Fruit fly (Drosophila melanogaster) whole organism, pupa: ENCODE measurements around the gene CG15429.

Source experiments
- CG10348 ChIP-seq: fragments of 200-800 bp; sonication (Bioruptor generic); IDR thresholded peaks from 2 replicates; pipeline ENCODE4 v1.3.6; 2022; ENCODE audit warnings: missing biosample characterization, missing genetic modification characterization
- CG12605 ChIP-seq: fragments of 200-800 bp; sonication (Bioruptor generic); IDR thresholded peaks from 2 replicates; pipeline ENCODE4 v1.3.6; 2022; ENCODE audit warnings: missing biosample characterization, missing genetic modification characterization
- CG13204 ChIP-seq: fragments of 200-800 bp; sonication (Bioruptor generic); optimal IDR thresholded peaks from 2 replicates; lab custom pipeline; 2018; ENCODE audit warnings: missing biosample characterization, mild to moderate bottlenecking, missing genetic modification characterization, moderate library complexity
- CG14655 ChIP-seq: fragments of 200-800 bp; sonication (Bioruptor generic); optimal IDR thresholded peaks from 3 replicates; lab custom pipeline; 2017; ENCODE audit warnings: mild to moderate bottlenecking, missing biosample characterization, missing genetic modification reagents, missing genetic modification characterization
- CG15710 ChIP-seq: fragments of 200-800 bp; sonication (Bioruptor generic); optimal IDR thresholded peaks from 2 replicates; lab custom pipeline; 2018; ENCODE audit warnings: missing biosample characterization, mild to moderate bottlenecking, missing genetic modification characterization, moderate library complexity
- CG17806 ChIP-seq: fragments of 200-800 bp; sonication (Bioruptor generic); optimal IDR thresholded peaks from 2 replicates; lab custom pipeline; 2018; ENCODE audit warnings: missing biosample characterization, mild to moderate bottlenecking, missing genetic modification characterization, moderate library complexity
- CG32121 ChIP-seq: fragments of 200-800 bp; sonication (Bioruptor generic); IDR thresholded peaks from 2 replicates; pipeline ENCODE4 v1.3.6; 2022; ENCODE audit warnings: missing biosample characterization, missing genetic modification characterization
- CG34367 ChIP-seq: fragments of 200-800 bp; sonication (Bioruptor generic); optimal IDR thresholded peaks from 2 replicates; lab custom pipeline; 2018; ENCODE audit warnings: missing biosample characterization, mild to moderate bottlenecking, missing genetic modification characterization
- CG4496 ChIP-seq: fragments of 200-800 bp; sonication (Bioruptor generic); IDR thresholded peaks from 3 replicates; pipeline ENCODE4 v1.3.6; 2022; ENCODE audit warnings: missing biosample characterization, missing genetic modification characterization
- CG8159 ChIP-seq: fragments of 200-800 bp; sonication (Bioruptor generic); optimal IDR thresholded peaks from 3 replicates; lab custom pipeline; 2018; ENCODE audit warnings: missing biosample characterization, mild to moderate bottlenecking, missing genetic modification characterization, moderate library complexity
- CG8301 ChIP-seq: fragments of 200-800 bp; sonication (Bioruptor generic); optimal IDR thresholded peaks from 2 replicates; lab custom pipeline; 2018; ENCODE audit warnings: missing biosample characterization, mild to moderate bottlenecking, missing genetic modification characterization
- CG9948 ChIP-seq: fragments of 200-800 bp; sonication (Bioruptor generic); optimal IDR thresholded peaks from 2 replicates; lab custom pipeline; 2018; ENCODE audit warnings: missing biosample characterization, mild to moderate bottlenecking, missing genetic modification characterization, moderate library complexity
- D1 ChIP-seq: fragments of 200-800 bp; sonication (Bioruptor generic); optimal IDR thresholded peaks from 2 replicates; lab custom pipeline; 2018; ENCODE audit warnings: missing biosample characterization, mild to moderate bottlenecking, missing genetic modification characterization, moderate library complexity
- EcR ChIP-seq: fragments of 200-800 bp; sonication (Bioruptor generic); optimal IDR thresholded peaks from 3 replicates; lab custom pipeline; 2019; ENCODE audit warnings: missing biosample characterization, missing genetic modification characterization, mild to moderate bottlenecking, moderate library complexity, missing genetic modification reagents
- Ets98B ChIP-seq: fragments of 200-800 bp; sonication (Bioruptor generic); IDR thresholded peaks from 2 replicates; pipeline ENCODE4 v1.3.6; 2022; ENCODE audit warnings: missing biosample characterization, missing genetic modification characterization
- Pif1A ChIP-seq: fragments of 200-800 bp; sonication (Bioruptor generic); optimal IDR thresholded peaks from 3 replicates; lab custom pipeline; 2016; ENCODE audit warnings: missing biosample characterization, missing genetic modification characterization
- Pif1B ChIP-seq: fragments of 200-800 bp; sonication (Bioruptor generic); optimal IDR thresholded peaks from 3 replicates; lab custom pipeline; 2016; ENCODE audit warnings: missing biosample characterization, missing genetic modification characterization
- Snoo ChIP-seq: fragments of 200-800 bp; sonication (Bioruptor generic); optimal IDR thresholded peaks from 3 replicates; lab custom pipeline; 2017; ENCODE audit warnings: missing biosample characterization, mild to moderate bottlenecking, missing genetic modification characterization, inconsistent platforms
- fd96Ca ChIP-seq: fragments of 200-800 bp; sonication (Bioruptor generic); IDR thresholded peaks from 3 replicates; pipeline ENCODE4 v1.3.6; 2022; ENCODE audit warnings: missing biosample characterization, missing genetic modification characterization
- gl ChIP-seq: fragments of 200-800 bp; sonication (Bioruptor generic); optimal IDR thresholded peaks from 2 replicates; lab custom pipeline; 2018; ENCODE audit warnings: missing biosample characterization, mild to moderate bottlenecking, missing genetic modification characterization
- rn ChIP-seq: fragments of 200-800 bp; sonication (Bioruptor generic); IDR thresholded peaks from 2 replicates; pipeline ENCODE4 v1.3.6; 2022; ENCODE audit warnings: missing biosample characterization, missing genetic modification characterization

CG15429 gene

dm6 chr2L:4355066-4355465 is 2.3 kb downstream of the CG15429 start:
- peak; percentile 93 for TF ChIP-seq EcR (GFP tag; lab: Kevin White, UChicago)
- TF ChIP-seq Pif1B: no peak

- TF ChIP-seq Ets98B: peak; percentile 26; the same call in 1 of the 2 replicates
- TF ChIP-seq CG9948: peak; percentile 5
- 0 out of 2 replicates have a peak, but pooled peaks have one; percentile 3 for TF ChIP-seq rn (GFP tag; lab: Robert Waterston, UW)
- no peak for TF ChIP-seq EcR (GFP tag; lab: Kevin White, UChicago)
- TF ChIP-seq fd96Ca (GFP tag; lab: Robert Waterston, UW): peak; percentile 66
- peak; percentile 58; the same call in 2 of the 3 replicates for TF ChIP-seq CG4496 (GFP tag; lab: Robert Waterston, UW)
- peak; percentile 64 for TF ChIP-seq CG14655
- no peak for TF ChIP-seq gl (tag; lab: Kevin White, UChicago)
- TF ChIP-seq CG32121 (GFP tag; lab: Robert Waterston, UW): no peak; the same call in 1 of the 2 replicates
- no peak for TF ChIP-seq D1
- no peak for TF ChIP-seq CG34367 (tag; lab: Kevin White, UChicago)
- TF ChIP-seq CG8159: peak; percentile 1
- peak; percentile 50 for TF ChIP-seq CG8301 (tag; lab: Kevin White, UChicago)
- TF ChIP-seq CG12605 (GFP tag; lab: Robert Waterston, UW): peak; percentile 52
- TF ChIP-seq CG15710 (tag; lab: Kevin White, UChicago): no peak
- peak; percentile 27 for TF ChIP-seq CG17806 (tag; lab: Kevin White, UChicago)
- no peak for TF ChIP-seq Pif1B
- TF ChIP-seq Snoo (tag; lab: Kevin White, UChicago): no peak
- no peak for TF ChIP-seq CG13204 (GFP tag; lab: Kevin White, UChicago)
- peak; percentile 68 for TF ChIP-seq Pif1A
- TF ChIP-seq CG10348 (GFP tag; lab: Robert Waterston, UW): no peak
These were observed 6.4 kb downstream of the CG15429 start for dm6 chr2L:4359156-4359555.

- TF ChIP-seq CG13204 (GFP tag; lab: Kevin White, UChicago) (no peak), CG12605 (GFP tag; lab: Robert Waterston, UW) (no peak), CG32121 (GFP tag; lab: Robert Waterston, UW) (no peak), Snoo (tag; lab: Kevin White, UChicago) (no peak), CG10348 (GFP tag; lab: Robert Waterston, UW) (0 out of 2 replicates have a peak, but pooled peaks have one; percentile 18), fd96Ca (GFP tag; lab: Robert Waterston, UW) (no peak), gl (tag; lab: Kevin White, UChicago) (no peak), CG14655 (no peak), CG34367 (tag; lab: Kevin White, UChicago) (no peak), Pif1A (no peak), Pif1B (no peak), rn (GFP tag; lab: Robert Waterston, UW) (0 out of 2 replicates have a peak, but pooled peaks have one; percentile 6), CG8301 (tag; lab: Kevin White, UChicago) (no peak), CG8159 (peak; percentile 47), CG4496 (GFP tag; lab: Robert Waterston, UW) (no peak), CG17806 (tag; lab: Kevin White, UChicago) (peak; percentile 18), EcR (GFP tag; lab: Kevin White, UChicago) (no peak), CG15710 (tag; lab: Kevin White, UChicago) (peak; percentile 41), D1 (no peak), Ets98B (no peak), CG9948 (peak; percentile 24)
These were observed 8.1 kb downstream of the CG15429 start for dm6 chr2L:4360882-4361281.

- TF ChIP-seq D1: no peak
- no peak for TF ChIP-seq Pif1B
- TF ChIP-seq fd96Ca (GFP tag; lab: Robert Waterston, UW): peak; percentile 72; the same call in 2 of the 3 replicates
- peak; percentile 12 for TF ChIP-seq EcR (GFP tag; lab: Kevin White, UChicago)
- TF ChIP-seq CG12605 (GFP tag; lab: Robert Waterston, UW): 0 out of 2 replicates have a peak, but pooled peaks have one; percentile 23
- TF ChIP-seq CG34367 (tag; lab: Kevin White, UChicago): peak; percentile 48
- no peak for TF ChIP-seq CG10348 (GFP tag; lab: Robert Waterston, UW)
- TF ChIP-seq CG15710 (tag; lab: Kevin White, UChicago): peak; percentile 60
- TF ChIP-seq CG13204 (GFP tag; lab: Kevin White, UChicago): peak; percentile 20
- TF ChIP-seq rn (GFP tag; lab: Robert Waterston, UW): peak; percentile 41; the same call in 1 of the 2 replicates
- TF ChIP-seq CG8159: peak; percentile 60
- peak; percentile 60 for TF ChIP-seq CG17806 (tag; lab: Kevin White, UChicago)
- peak; percentile 75 for TF ChIP-seq CG14655
- TF ChIP-seq gl (tag; lab: Kevin White, UChicago): peak; percentile 44
- peak; percentile 32 for TF ChIP-seq Snoo (tag; lab: Kevin White, UChicago)
- peak; percentile 58 for TF ChIP-seq CG9948
- peak; percentile 51 for TF ChIP-seq CG8301 (tag; lab: Kevin White, UChicago)
- TF ChIP-seq Ets98B: peak; percentile 46
- peak; percentile 65; the same call in 1 of the 3 replicates for TF ChIP-seq CG4496 (GFP tag; lab: Robert Waterston, UW)
- peak; percentile 40 for TF ChIP-seq Pif1A
- TF ChIP-seq CG32121 (GFP tag; lab: Robert Waterston, UW): no peak
- TF ChIP-seq, all 21 proteins: peak for 17
These were observed 8.7 kb downstream of the CG15429 start, which contains the start of gene Traf4 for dm6 chr2L:4361438-4361975. Gene Traf4, plus strand, starts transcription at chr2L:4361925.

DNA sequence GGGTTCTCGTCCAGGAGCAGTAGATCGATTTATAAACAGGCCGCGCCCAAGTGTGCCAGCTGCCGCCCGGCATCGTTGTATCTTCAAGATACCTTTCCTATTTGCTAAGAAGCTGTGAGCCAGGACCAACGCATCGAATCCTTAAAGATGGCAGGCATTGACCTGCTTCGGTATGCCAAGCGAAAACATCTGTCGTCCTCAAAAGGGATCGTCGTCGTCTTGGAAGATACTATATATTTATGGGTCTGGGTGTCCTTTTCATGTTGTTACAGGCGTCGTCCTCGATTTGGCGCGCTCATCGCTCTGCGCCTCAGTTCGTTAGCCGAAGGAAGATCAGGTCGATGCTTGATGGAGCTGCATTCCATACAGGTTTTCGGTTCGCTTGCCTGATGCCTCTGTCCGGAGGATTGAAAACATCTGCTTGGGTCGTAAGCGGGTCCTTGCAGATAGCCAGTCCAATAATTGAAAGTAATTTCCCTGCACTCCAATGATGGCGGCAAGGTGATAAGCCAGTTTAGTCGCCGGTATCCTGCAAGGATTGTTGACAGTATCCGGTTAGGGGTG is 11.0 kb downstream of the CG15429 start:
- TF ChIP-seq CG4496 (GFP tag; lab: Robert Waterston, UW): no peak
- TF ChIP-seq fd96Ca (GFP tag; lab: Robert Waterston, UW): no peak
- TF ChIP-seq CG8301 (tag; lab: Kevin White, UChicago): no peak
- no peak for TF ChIP-seq Pif1B
- no peak for TF ChIP-seq CG8159
- TF ChIP-seq D1: no peak
- no peak for TF ChIP-seq gl (tag; lab: Kevin White, UChicago)
- no peak for TF ChIP-seq CG13204 (GFP tag; lab: Kevin White, UChicago)
- TF ChIP-seq Ets98B: no peak
- TF ChIP-seq CG15710 (tag; lab: Kevin White, UChicago): no peak
- no peak for TF ChIP-seq EcR (GFP tag; lab: Kevin White, UChicago)
- no peak for TF ChIP-seq rn (GFP tag; lab: Robert Waterston, UW)
- no peak for TF ChIP-seq CG34367 (tag; lab: Kevin White, UChicago)
- no peak for TF ChIP-seq CG12605 (GFP tag; lab: Robert Waterston, UW)
- TF ChIP-seq CG9948: no peak
- no peak for TF ChIP-seq Snoo (tag; lab: Kevin White, UChicago)
- TF ChIP-seq Pif1A: no peak
